Worm (Caenorhabditis elegans): ENCODE measurements around the gene pph-1.

ce11 chrV:10682122-10682521 lies 20.2 kb upstream of the pph-1 start, which contains the start of gene gsp-1:
- no peak for TF ChIP-seq ztf-11 (tag; optimal IDR thresholded peaks at IDR 0.05)
- no peak for TF ChIP-seq gmeb-1 (tag; optimal IDR thresholded peaks at IDR 0.05)
- no peak for TF ChIP-seq nhr-11 (tag; optimal IDR thresholded peaks at IDR 0.05)
- TF ChIP-seq nhr-237 (tag; optimal IDR thresholded peaks at IDR 0.05): no peak
- TF ChIP-seq lsy-2 (tag; optimal IDR thresholded peaks at IDR 0.05): no peak
- TF ChIP-seq R02D3.7 (tag; optimal IDR thresholded peaks at IDR 0.05): no peak
- no peak for TF ChIP-seq fos-1 (tag; optimal IDR thresholded peaks at IDR 0.05)
- TF ChIP-seq unc-62 (GFP tag; optimal IDR thresholded peaks at IDR 0.05): no peak
- no peak for TF ChIP-seq ztf-4 (tag; optimal IDR thresholded peaks at IDR 0.05)
- no peak for TF ChIP-seq ama-1 (optimal IDR thresholded peaks at IDR 0.05)
- TF ChIP-seq aly-2 (tag; optimal IDR thresholded peaks at IDR 0.05): no peak
- TF ChIP-seq snpc-4 (tag; optimal IDR thresholded peaks at IDR 0.05): no peak
